Worm (Caenorhabditis elegans) whole organism, young adult: Measurements from ENCODE around the gene dhcr-7.

Experiments
- F22D6.2 ChIP-seq: sonication (generic microtip); optimal IDR thresholded peaks from 2 replicates; lab custom pipeline; 2016; ENCODE audit warnings: mild to moderate bottlenecking, missing genetic modification characterization, missing compliant biosample characterization
- ama-1 ChIP-seq, 3 experiments: fragments of 150-350 bp in 1 of 3; sonication (generic microtip) in 2 of 3; optimal IDR thresholded peaks; 2 replicates each; lab custom pipeline; 2014 to 2018; ENCODE audit warnings: missing biosample characterization in 2 of 3, missing genetic modification characterization in 2 of 3, missing genetic modification reagents in 2 of 3
- ccch-3 ChIP-seq: fragments of 200-800 bp; sonication (Bioruptor generic); optimal IDR thresholded peaks from 2 replicates; lab custom pipeline; 2018; ENCODE audit warnings: mild to moderate bottlenecking, missing genetic modification characterization, missing compliant biosample characterization
- ets-4 ChIP-seq: fragments of 200-800 bp; sonication (Bioruptor generic); optimal IDR thresholded peaks from 2 replicates; lab custom pipeline; 2018; ENCODE audit warnings: mild to moderate bottlenecking, missing genetic modification characterization, missing compliant biosample characterization
- pha-4 ChIP-seq: fragments of 150-350 bp; sonication (generic microtip); optimal IDR thresholded peaks from 2 replicates; lab custom pipeline; 2014; ENCODE audit warnings: missing biosample characterization, missing genetic modification reagents, missing genetic modification characterization
- tbp1 ChIP-seq: fragments of 200-800 bp; sonication (Bioruptor generic); optimal IDR thresholded peaks from 2 replicates; lab custom pipeline; 2018; ENCODE audit warnings: mild to moderate bottlenecking, missing genetic modification characterization, missing compliant biosample characterization

- no peak for TF ChIP-seq ama-1 (optimal IDR thresholded peaks at IDR 0.05; lab: Kevin White, UChicago)
- no peak for TF ChIP-seq ama-1 (GFP tag; optimal IDR thresholded peaks at IDR 0.05; lab: Kevin White, UChicago)
- no peak for TF ChIP-seq ccch-3 (GFP tag; lab: Kevin White, UChicago)
- no peak for TF ChIP-seq tbp1 (GFP tag; lab: Kevin White, UChicago)
- no peak for TF ChIP-seq ets-4
- TF ChIP-seq F22D6.2 (tag; lab: Kevin White, UChicago): no peak
- TF ChIP-seq pha-4 (tag; lab: Kevin White, UChicago): no peak
Measured at ce11 chrV:20517005-20517404, 31.8 kb upstream of the dhcr-7 start.
